Fruit fly (Drosophila melanogaster) whole organism, larva: Measurements from ENCODE around the gene witty.
A peak's percentile ranks its signal among the peaks of the same experiment; 100 is the strongest.

ENCODE experiments used
- noc ChIP-seq: fragments of 200-800 bp; sonication (Bioruptor generic); optimal IDR thresholded peaks from 3 replicates; lab custom pipeline; 2019; ENCODE audit warnings: missing biosample characterization, mild to moderate bottlenecking, missing genetic modification characterization, moderate library complexity

witty gene

dm6 chr2L:8371354-8371937 is 33.4 kb downstream of the witty start:
- no peak for TF ChIP-seq noc (tag; lab: Kevin White, UChicago)

DNA sequence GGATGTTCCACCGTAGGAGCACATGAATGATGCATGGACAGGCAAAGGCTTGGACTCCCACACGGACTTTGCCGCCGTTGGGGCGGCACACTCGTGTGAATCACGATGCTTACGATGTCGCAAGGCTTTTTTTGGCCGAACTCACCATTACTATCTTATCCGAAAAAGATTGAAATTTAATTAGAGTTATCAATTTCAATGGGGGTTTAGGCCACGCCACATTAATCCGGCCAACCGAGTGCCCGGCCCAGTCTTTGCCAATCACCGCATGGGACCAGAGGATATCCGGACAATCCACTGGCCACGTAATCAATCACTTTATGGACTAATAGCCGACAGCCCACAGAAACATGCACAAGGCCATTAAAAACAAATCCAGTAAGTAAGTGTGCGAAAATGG is 34.2 kb downstream of the witty start:
- TF ChIP-seq noc (tag; lab: Kevin White, UChicago), result no peak

DNA sequence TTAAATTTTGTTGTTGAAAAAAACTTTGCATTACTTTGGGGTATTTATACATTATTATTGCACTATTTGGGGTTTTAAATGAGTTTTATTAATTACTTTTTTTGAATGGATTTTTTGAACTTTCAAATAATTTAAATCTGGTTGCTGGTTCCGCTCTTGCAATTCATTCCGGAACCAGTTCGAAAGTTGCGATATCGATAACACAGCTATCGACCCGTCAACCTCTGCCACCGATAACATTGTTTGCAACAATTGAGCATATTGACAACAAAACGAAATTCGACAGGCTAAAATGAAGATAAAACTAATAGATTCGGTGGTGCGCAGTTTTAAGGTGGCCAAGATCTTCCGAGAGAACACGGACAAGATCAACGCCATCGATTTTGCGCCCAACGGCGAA is 36.1 kb downstream of the witty start, which contains the start of gene Wdr82:
TSS of gene Wdr82 (plus strand) at position 227 of the 400 bp plus-strand sequence.
- TF ChIP-seq noc (tag; lab: Kevin White, UChicago), result no peak

dm6 chr2L:8376717-8377116 is 38.6 kb downstream of the witty start, which contains the start of the genes CG13390 and CG17294:
CG13390 (minus strand) TSS chr2L:8376797.
CG17294 (plus strand) TSS chr2L:8377035.
- peak; percentile 99 for TF ChIP-seq noc (tag; lab: Kevin White, UChicago)

DNA sequence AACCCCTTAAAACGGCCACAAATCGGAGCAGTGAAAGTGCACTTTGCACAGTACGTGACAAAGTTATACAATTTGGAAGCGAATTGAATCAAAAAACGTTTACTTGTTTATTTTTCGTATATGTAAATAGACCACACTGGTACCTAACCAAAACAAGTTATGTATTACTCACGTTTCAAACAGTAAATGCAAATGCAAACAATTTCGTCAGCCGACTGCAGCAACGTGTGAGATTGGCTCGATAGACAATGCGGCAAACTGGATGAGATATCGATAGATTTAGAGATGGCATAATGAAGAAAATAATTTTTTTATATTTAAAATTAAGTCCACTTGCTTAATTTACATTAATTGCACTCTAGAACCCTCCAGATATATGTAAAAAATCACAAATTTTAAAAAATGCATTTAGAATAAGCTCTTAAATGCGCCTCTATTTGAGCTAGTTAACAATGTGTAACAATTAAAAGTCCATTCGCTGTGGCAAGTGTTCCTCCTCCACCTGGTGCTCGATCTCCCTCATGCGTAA is 43.5 kb downstream of the witty start, which contains the start of gene AlaRS:
TSS of gene AlaRS (minus strand) at position 257 of the 529 bp plus-strand sequence.
- TF ChIP-seq noc (tag; lab: Kevin White, UChicago), result peak; percentile 70

- TF ChIP-seq noc (tag; lab: Kevin White, UChicago), result peak; percentile 69
These were observed 44.6 kb downstream of the witty start, which contains the start of the genes CG13392 and Rcd4 for dm6 chr2L:8382646-8383045. CG13392 (minus strand) TSS chr2L:8382807. Rcd4 (plus strand) TSS chr2L:8382861.

- peak; percentile 97 for TF ChIP-seq noc (tag; lab: Kevin White, UChicago)
These were observed 46.1 kb downstream of the witty start, which contains the start of the genes Dad1 and CG13384 for dm6 chr2L:8384108-8384601. Dad1 (minus strand) TSS chr2L:8384137. CG13384 (plus strand) TSS chr2L:8384455.

dm6 chr2L:8384985-8385519 is 47.0 kb downstream of the witty start:
- no peak for TF ChIP-seq noc (tag; lab: Kevin White, UChicago)

dm6 chr2L:8385849-8386248 is 47.8 kb downstream of the witty start:
- TF ChIP-seq noc (tag; lab: Kevin White, UChicago), result no peak

DNA sequence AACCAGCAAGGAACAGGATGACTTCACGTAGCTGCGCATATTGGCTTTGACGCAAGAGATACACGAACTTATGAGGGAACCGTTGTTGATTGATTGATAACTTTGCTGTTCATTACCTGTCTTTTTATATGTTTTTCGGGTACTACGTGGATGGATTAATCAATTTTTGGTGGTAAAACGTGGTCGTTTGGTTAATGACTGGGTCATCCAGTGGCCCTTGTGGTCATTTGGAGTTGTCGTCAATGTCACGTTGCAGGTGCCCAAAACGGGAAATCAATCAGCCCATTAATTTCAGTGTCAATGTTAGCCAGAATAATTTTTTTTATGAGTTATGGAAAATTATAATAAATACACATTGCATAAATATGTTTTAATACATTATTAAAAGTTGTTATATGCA is 51.1 kb downstream of the witty start, which contains the start of gene CG42819:
TSS of gene CG42819 (minus strand) at position 101 of the 400 bp plus-strand sequence.
- TF ChIP-seq noc (tag; lab: Kevin White, UChicago), result no peak
